Worm (Caenorhabditis elegans): Measurements from ENCODE around the gene K12H4.7.
A peak's percentile ranks its signal among the peaks of the same experiment; 100 is the strongest.

The K12H4.7 gene

ce11 chrIII:8061114-8061513 is 10.2 kb upstream of the K12H4.7 start:
- TF ChIP-seq daf-12 (tag; optimal IDR thresholded peaks at IDR 0.05) (no peak), unc-62 (GFP tag; optimal IDR thresholded peaks at IDR 0.05 in 1 of 2) (peak in 1 of 2 experiments; percentile 96), unc-62 (tag; optimal IDR thresholded peaks at IDR 0.05) (no peak), ZK546.5 (tag; optimal IDR thresholded peaks at IDR 0.05) (no peak), skn-1 (tag; optimal IDR thresholded peaks at IDR 0.05) (no peak), hmg-1.1 (GFP tag; IDR thresholded peaks at IDR 0.05) (no peak), T26A8.4 (GFP tag; IDR thresholded peaks at IDR 0.05) (no peak), F44E2.7 (GFP tag; IDR thresholded peaks at IDR 0.05) (no peak), pqm-1 (tag; optimal IDR thresholded peaks at IDR 0.05) (no peak), dmd-6 (GFP tag; IDR thresholded peaks at IDR 0.05) (no peak)

- TF ChIP-seq T26A8.4 (GFP tag; IDR thresholded peaks at IDR 0.05) (no peak), daf-12 (tag; optimal IDR thresholded peaks at IDR 0.05) (no peak), ceh-32 (tag; optimal IDR thresholded peaks at IDR 0.05; ENCODE audit: poor library complexity) (no peak), tag-97 (GFP tag; IDR thresholded peaks at IDR 0.05) (no peak), T20F7.1 (GFP tag; optimal IDR thresholded peaks at IDR 0.05) (no peak), ces-1 (GFP tag; optimal IDR thresholded peaks at IDR 0.05) (no peak), cey-2 (tag; optimal IDR thresholded peaks at IDR 0.05; ENCODE audit: borderline replicate concordance, insufficient read depth) (no peak), F44E2.7 (GFP tag; IDR thresholded peaks at IDR 0.05) (no peak), snpc-4 (tag; optimal IDR thresholded peaks at IDR 0.05) (no peak)
Measured at ce11 chrIII:8051838-8052237, 957 bp upstream of the K12H4.7 start.

- TF ChIP-seq nhr-25 (tag; optimal IDR thresholded peaks at IDR 0.05; ENCODE audit: borderline replicate concordance, insufficient read depth) (no peak), D1046.2 (GFP tag; IDR thresholded peaks at IDR 0.05) (no peak), rbr-2 (tag; optimal IDR thresholded peaks at IDR 0.05) (no peak), madf-9 (GFP tag; conservative IDR thresholded peaks at IDR 0.05) (no peak), nhr-28 (tag; optimal IDR thresholded peaks at IDR 0.05) (no peak), skn-1 (tag; optimal IDR thresholded peaks at IDR 0.05) (no peak), zag-1 (tag; optimal IDR thresholded peaks at IDR 0.05) (no peak), ZK546.5 (tag; optimal IDR thresholded peaks at IDR 0.05) (no peak), unc-62 (GFP tag; optimal IDR thresholded peaks at IDR 0.05 in 1 of 2) (no peak), unc-62 (tag; optimal IDR thresholded peaks at IDR 0.05) (no peak), F49E8.2 (tag; optimal IDR thresholded peaks at IDR 0.05; ENCODE audit: borderline replicate concordance) (no peak), egl-43 (GFP tag; IDR thresholded peaks at IDR 0.05) (no peak), aha-1 (tag) (no peak)
Measured at ce11 chrIII:8047412-8047811, 3.5 kb downstream of the K12H4.7 start, which contains the start of gene K12H4.2. Gene K12H4.2, plus strand, starts transcription at chrIII:8047712.

- TF ChIP-seq lin-38 (GFP tag; IDR thresholded peaks at IDR 0.05) (0 out of 2 replicates have a peak, but pooled peaks have one; percentile 20), zip-11 (GFP tag; IDR thresholded peaks at IDR 0.05) (no peak), nhr-25 (tag; optimal IDR thresholded peaks at IDR 0.05; ENCODE audit: borderline replicate concordance, insufficient read depth) (no peak), unc-62 (GFP tag; optimal IDR thresholded peaks at IDR 0.05 in 1 of 2) (peak in 1 of 2 experiments; percentile 79), unc-62 (tag; optimal IDR thresholded peaks at IDR 0.05) (no peak), lin-1 (GFP tag; IDR thresholded peaks at IDR 0.05) (0 out of 2 replicates have a peak, but pooled peaks have one; percentile 8), ceh-44 (GFP tag; IDR thresholded peaks at IDR 0.05) (no peak)
Measured at ce11 chrIII:8045734-8046133, 5.1 kb downstream of the K12H4.7 start, which contains the start of gene K12H4.3. Gene K12H4.3, plus strand, starts transcription at chrIII:8046034.

ce11 chrIII:8044717-8045116 is 6.2 kb downstream of the K12H4.7 start, which contains the start of gene spcs-3:
Gene spcs-3, plus strand, starts transcription at chrIII:8045017.
- TF ChIP-seq aha-1 (tag) (peak; percentile 45), daf-16 (GFP tag; optimal IDR thresholded peaks at IDR 0.05) (no peak), daf-16 (tag; optimal IDR thresholded peaks at IDR 0.05) (peak; percentile 18), pqm-1 (tag; optimal IDR thresholded peaks at IDR 0.05) (no peak)

ce11 chrIII:8044187-8044586 is 6.7 kb downstream of the K12H4.7 start, which contains the start of gene K12H4.5:
Gene K12H4.5, plus strand, starts transcription at chrIII:8044487.
- TF ChIP-seq ceh-82 (tag; optimal IDR thresholded peaks at IDR 0.05), result no peak
- TF ChIP-seq attf-4 (tag; optimal IDR thresholded peaks at IDR 0.05), result no peak
- no peak for TF ChIP-seq ctbp-1 (GFP tag; IDR thresholded peaks at IDR 0.05)
- TF ChIP-seq saeg-2 (GFP tag; IDR thresholded peaks at IDR 0.05), result no peak
- TF ChIP-seq hlh-30 (tag; optimal IDR thresholded peaks at IDR 0.05; ENCODE audit: insufficient read depth), result no peak
- no peak for TF ChIP-seq F10B5.3 (tag; optimal IDR thresholded peaks at IDR 0.05)
- no peak for TF ChIP-seq pha-4 (GFP tag; IDR thresholded peaks at IDR 0.05)
- no peak for TF ChIP-seq pha-4 (tag; optimal IDR thresholded peaks at IDR 0.05)
- TF ChIP-seq Y75B8A.6 (GFP tag; IDR thresholded peaks at IDR 0.05), result no peak
- TF ChIP-seq mdt-29 (GFP tag; IDR thresholded peaks at IDR 0.05), result no peak
- no peak for TF ChIP-seq zag-1 (tag; optimal IDR thresholded peaks at IDR 0.05)
- TF ChIP-seq unc-130 (GFP tag; optimal IDR thresholded peaks at IDR 0.05), result no peak

Data from whole organism, L4 larva.